Fruit fly (Drosophila melanogaster) whole organism, embryonic: ENCODE measurements around the gene Vps39.

Experiments used
- Atf3 ChIP-seq: fragments of 200-800 bp; sonication (Bioruptor generic); optimal IDR thresholded peaks from 3 replicates; lab custom pipeline; 2016; ENCODE audit warnings: missing biosample characterization, missing genetic modification characterization
- CG11247 ChIP-seq: fragments of 200-800 bp; sonication (Bioruptor generic); IDR thresholded peaks from 2 replicates; pipeline ENCODE4 v1.3.6; 2022; ENCODE audit warnings: missing biosample characterization, missing genetic modification characterization
- CG11560 ChIP-seq: fragments of 200-800 bp; sonication (Bioruptor generic); IDR thresholded peaks from 3 replicates; pipeline ENCODE4 v1.3.6; 2022; ENCODE audit warnings: missing biosample characterization, missing genetic modification characterization
- CG1233 ChIP-seq: fragments of 200-800 bp; sonication (Bioruptor generic); optimal IDR thresholded peaks from 4 replicates; lab custom pipeline; 2018; ENCODE audit warnings: missing biosample characterization, mild to moderate bottlenecking, missing genetic modification characterization
- CG12391 ChIP-seq: fragments of 200-800 bp; sonication (Bioruptor generic); optimal IDR thresholded peaks from 3 replicates; lab custom pipeline; 2018; ENCODE audit warnings: missing biosample characterization, mild to moderate bottlenecking, missing genetic modification characterization, moderate library complexity
- CG14050 ChIP-seq: fragments of 200-800 bp; sonication (Bioruptor generic); IDR thresholded peaks from 3 replicates; pipeline ENCODE4 v1.3.6; 2022; ENCODE audit warnings: missing biosample characterization, missing genetic modification characterization
- CG14710 ChIP-seq: fragments of 200-800 bp; sonication (Bioruptor generic); optimal IDR thresholded peaks from 3 replicates; lab custom pipeline; 2019; ENCODE audit warnings: missing biosample characterization, mild to moderate bottlenecking, missing genetic modification characterization, moderate library complexity
- CG15479 ChIP-seq: fragments of 200-800 bp; sonication (Bioruptor generic); optimal IDR thresholded peaks from 3 replicates; lab custom pipeline; 2019; ENCODE audit warnings: missing biosample characterization, mild to moderate bottlenecking, missing genetic modification characterization, moderate library complexity
- CG17829 ChIP-seq: fragments of 200-800 bp; optimal IDR thresholded peaks from 2 replicates; lab custom pipeline; 2019; ENCODE audit warnings: missing biosample characterization, mild to moderate bottlenecking, missing genetic modification characterization, moderate library complexity
- CG3407 ChIP-seq: fragments of 200-800 bp; sonication (Bioruptor generic); optimal IDR thresholded peaks from 2 replicates; lab custom pipeline; 2018; ENCODE audit warnings: missing biosample characterization, mild to moderate bottlenecking, missing genetic modification characterization
- CG3995 ChIP-seq: fragments of 200-800 bp; sonication (Bioruptor generic); optimal IDR thresholded peaks from 3 replicates; lab custom pipeline; 2016; ENCODE audit warnings: missing biosample characterization, missing genetic modification characterization
- CG42726 ChIP-seq: fragments of 200-800 bp; sonication (Bioruptor generic); IDR thresholded peaks from 2 replicates; pipeline ENCODE4 v1.3.6; 2022; ENCODE audit warnings: missing biosample characterization, missing genetic modification characterization; ENCODE audit not compliant: partially characterized antibody
- CG6854 ChIP-seq: fragments of 200-800 bp; sonication (Bioruptor generic); optimal IDR thresholded peaks from 3 replicates; lab custom pipeline; 2017; ENCODE audit warnings: missing biosample characterization, mild to moderate bottlenecking, missing genetic modification characterization
- CG7987 ChIP-seq: fragments of 200-800 bp; sonication (Bioruptor generic); optimal IDR thresholded peaks from 2 replicates; lab custom pipeline; 2018; ENCODE audit warnings: missing biosample characterization, mild to moderate bottlenecking, missing genetic modification characterization, moderate library complexity
- CG9609 ChIP-seq: fragments of 200-800 bp; sonication (Bioruptor generic); optimal IDR thresholded peaks from 3 replicates; lab custom pipeline; 2016; ENCODE audit warnings: missing biosample characterization, missing genetic modification characterization
- Chrac-16 ChIP-seq: fragments of 200-800 bp; sonication (Bioruptor generic); optimal IDR thresholded peaks from 3 replicates; lab custom pipeline; 2016; ENCODE audit warnings: missing biosample characterization, missing genetic modification characterization
- Dad ChIP-seq: fragments of 200-800 bp; sonication (Bioruptor generic); optimal IDR thresholded peaks from 3 replicates; lab custom pipeline; 2016; ENCODE audit warnings: missing biosample characterization, missing genetic modification characterization
- Ets65A ChIP-seq: fragments of 200-800 bp; sonication (Bioruptor generic); peaks from one replicate; lab custom pipeline; 2016; ENCODE audit warnings: missing biosample characterization, missing genetic modification characterization
- Gug ChIP-seq: fragments of 200-800 bp; sonication (Bioruptor generic); IDR thresholded peaks from 4 replicates; pipeline ENCODE4 v1.3.6; 2022; ENCODE audit warnings: missing biosample characterization, missing genetic modification characterization
- HHEX ChIP-seq: fragments of 200-800 bp; sonication (Bioruptor generic); optimal IDR thresholded peaks from 3 replicates; lab custom pipeline; 2017; ENCODE audit warnings: missing biosample characterization, mild to moderate bottlenecking, missing genetic modification characterization, missing genetic modification reagents
- Hmr ChIP-seq: fragments of 200-800 bp; sonication (Bioruptor generic); optimal IDR thresholded peaks from 3 replicates; lab custom pipeline; 2017; ENCODE audit warnings: mild to moderate bottlenecking, missing biosample characterization, missing genetic modification reagents, missing genetic modification characterization
- Lpt ChIP-seq: fragments of >200 bp; optimal IDR thresholded peaks from 2 replicates; lab custom pipeline; 2018; ENCODE audit warnings: missing biosample characterization, missing genetic modification characterization
- Med ChIP-seq: fragments of 200-800 bp; sonication (Bioruptor generic); peaks from one replicate; lab custom pipeline; 2016; ENCODE audit warnings: missing biosample characterization, missing genetic modification characterization, mild to moderate bottlenecking, inconsistent platforms, moderate library complexity
- Neu2 ChIP-seq: fragments of 200-800 bp; sonication (Bioruptor generic); optimal IDR thresholded peaks from 3 replicates; lab custom pipeline; 2016; ENCODE audit warnings: missing biosample characterization, missing genetic modification characterization, borderline replicate concordance
- Optix ChIP-seq: fragments of 200-800 bp; sonication (Bioruptor generic); IDR thresholded peaks from 3 replicates; pipeline ENCODE4 v1.3.6; 2022; ENCODE audit warnings: missing biosample characterization, missing genetic modification characterization
- Pdp1 ChIP-seq, 2 experiments: fragments of 200-800 bp; sonication (Bioruptor generic); optimal IDR thresholded peaks; 3 replicates each; lab custom pipeline; 2016; ENCODE audit warnings: missing biosample characterization in 2 of 2, missing genetic modification characterization in 2 of 2, mild to moderate bottlenecking in 1 of 2, moderate library complexity in 1 of 2
- Spps ChIP-seq: fragments of 200-800 bp; sonication (Bioruptor generic); optimal IDR thresholded peaks from 2 replicates; lab custom pipeline; 2018; ENCODE audit warnings: missing biosample characterization, mild to moderate bottlenecking, missing genetic modification characterization
- Sry-δ ChIP-seq: fragments of 200-800 bp; sonication (Bioruptor generic); optimal IDR thresholded peaks from 2 replicates; lab custom pipeline; 2016; ENCODE audit warnings: missing biosample characterization, missing genetic modification characterization
- Ssrp ChIP-seq: fragments of 200-800 bp; sonication (Bioruptor generic); optimal IDR thresholded peaks from 2 replicates; lab custom pipeline; 2018; ENCODE audit warnings: missing biosample characterization, mild to moderate bottlenecking, missing genetic modification characterization, moderate library complexity
- TFAM ChIP-seq: fragments of 200-800 bp; sonication (Bioruptor generic); optimal IDR thresholded peaks from 2 replicates; lab custom pipeline; 2017; ENCODE audit warnings: missing biosample characterization, missing genetic modification characterization, inconsistent platforms
- bowl ChIP-seq: fragments of 200-800 bp; sonication (Bioruptor generic); IDR thresholded peaks from 2 replicates; pipeline ENCODE4 v1.3.6; 2022; ENCODE audit warnings: missing biosample characterization, missing genetic modification characterization
- corto ChIP-seq: fragments of 200-800 bp; sonication (Bioruptor generic); optimal IDR thresholded peaks from 2 replicates; lab custom pipeline; 2016; ENCODE audit warnings: missing biosample characterization, mild to moderate bottlenecking, missing genetic modification characterization, moderate library complexity
- eve ChIP-seq, 2 experiments: fragments of >200 bp; optimal IDR thresholded peaks; 2 replicates each; lab custom pipeline; 2017; ENCODE audit warnings: missing biosample characterization in 2 of 2, missing genetic modification characterization in 2 of 2
- fd64A ChIP-seq: fragments of 200-800 bp; sonication (Bioruptor generic); optimal IDR thresholded peaks from 3 replicates; lab custom pipeline; 2018; ENCODE audit warnings: missing biosample characterization, mild to moderate bottlenecking, missing genetic modification characterization
- gro ChIP-seq: fragments of 200-800 bp; sonication (Bioruptor generic); optimal IDR thresholded peaks from 2 replicates; lab custom pipeline; 2016; ENCODE audit warnings: missing biosample characterization, missing genetic modification characterization
- ken ChIP-seq: fragments of 200-800 bp; sonication (Bioruptor generic); IDR thresholded peaks from 3 replicates; pipeline ENCODE4 v1.3.6; 2022; ENCODE audit warnings: missing biosample characterization, missing genetic modification characterization
- klu ChIP-seq: fragments of 200-800 bp; sonication (Bioruptor generic); IDR thresholded peaks from 2 replicates; pipeline ENCODE4 v1.3.6; 2022; ENCODE audit warnings: missing biosample characterization, missing genetic modification characterization
- mam ChIP-seq: fragments of 200-800 bp; sonication (Bioruptor generic); optimal IDR thresholded peaks from 3 replicates; lab custom pipeline; 2016; ENCODE audit warnings: missing biosample characterization, missing genetic modification characterization
- nmo ChIP-seq: fragments of 200-800 bp; sonication (Bioruptor generic); optimal IDR thresholded peaks from 2 replicates; lab custom pipeline; 2018; ENCODE audit warnings: missing biosample characterization, mild to moderate bottlenecking, missing genetic modification characterization, moderate library complexity
- otp ChIP-seq: fragments of 200-800 bp; sonication (Bioruptor generic); IDR thresholded peaks from 3 replicates; pipeline ENCODE4, ENCODE4 v1.3.6; 2022; ENCODE audit warnings: missing biosample characterization, missing genetic modification characterization
- pb ChIP-seq: fragments of 200-800 bp; sonication (Bioruptor generic); optimal IDR thresholded peaks from 3 replicates; lab custom pipeline; 2016; ENCODE audit warnings: missing biosample characterization, missing genetic modification characterization
- phol ChIP-seq: fragments of 200-800 bp; sonication (Bioruptor generic); optimal IDR thresholded peaks from 3 replicates; lab custom pipeline; 2018; ENCODE audit warnings: missing biosample characterization, mild to moderate bottlenecking, missing genetic modification characterization, moderate library complexity
- pita ChIP-seq: fragments of 200-800 bp; sonication (Bioruptor generic); optimal IDR thresholded peaks from 2 replicates; lab custom pipeline; 2017; ENCODE audit warnings: missing biosample characterization, mild to moderate bottlenecking, missing genetic modification characterization
- repo ChIP-seq: fragments of 200-800 bp; sonication (Bioruptor generic); optimal IDR thresholded peaks from 2 replicates; lab custom pipeline; 2016; ENCODE audit warnings: missing biosample characterization, missing genetic modification characterization
- scrt ChIP-seq: fragments of 200-800 bp; sonication (Bioruptor generic); optimal IDR thresholded peaks from 2 replicates; lab custom pipeline; 2018; ENCODE audit warnings: missing biosample characterization, mild to moderate bottlenecking, missing genetic modification characterization, moderate library complexity
- sima ChIP-seq: fragments of 200-800 bp; sonication (Bioruptor generic); optimal IDR thresholded peaks from 2 replicates; lab custom pipeline; 2016; ENCODE audit warnings: missing biosample characterization, missing genetic modification characterization
- sisA ChIP-seq: fragments of 200-800 bp; sonication (Bioruptor generic); IDR thresholded peaks from 2 replicates; pipeline ENCODE4 v1.3.6; 2022; ENCODE audit warnings: missing biosample characterization, missing genetic modification characterization
- vfl ChIP-seq: fragments of 200-800 bp; sonication (Bioruptor generic); optimal IDR thresholded peaks from 2 replicates; lab custom pipeline; 2016; ENCODE audit warnings: missing biosample characterization, missing genetic modification characterization
- wor ChIP-seq: fragments of 200-800 bp; sonication (Bioruptor generic); IDR thresholded peaks from 2 replicates; pipeline ENCODE4 v1.3.6; 2022; ENCODE audit warnings: missing biosample characterization, missing genetic modification characterization
- zen2 ChIP-seq: fragments of 200-800 bp; sonication (Bioruptor generic); IDR thresholded peaks from 3 replicates; pipeline ENCODE4 v1.3.6; 2022; ENCODE audit warnings: missing biosample characterization, missing genetic modification characterization; ENCODE audit not compliant: partially characterized antibody

The Vps39 gene

DNA sequence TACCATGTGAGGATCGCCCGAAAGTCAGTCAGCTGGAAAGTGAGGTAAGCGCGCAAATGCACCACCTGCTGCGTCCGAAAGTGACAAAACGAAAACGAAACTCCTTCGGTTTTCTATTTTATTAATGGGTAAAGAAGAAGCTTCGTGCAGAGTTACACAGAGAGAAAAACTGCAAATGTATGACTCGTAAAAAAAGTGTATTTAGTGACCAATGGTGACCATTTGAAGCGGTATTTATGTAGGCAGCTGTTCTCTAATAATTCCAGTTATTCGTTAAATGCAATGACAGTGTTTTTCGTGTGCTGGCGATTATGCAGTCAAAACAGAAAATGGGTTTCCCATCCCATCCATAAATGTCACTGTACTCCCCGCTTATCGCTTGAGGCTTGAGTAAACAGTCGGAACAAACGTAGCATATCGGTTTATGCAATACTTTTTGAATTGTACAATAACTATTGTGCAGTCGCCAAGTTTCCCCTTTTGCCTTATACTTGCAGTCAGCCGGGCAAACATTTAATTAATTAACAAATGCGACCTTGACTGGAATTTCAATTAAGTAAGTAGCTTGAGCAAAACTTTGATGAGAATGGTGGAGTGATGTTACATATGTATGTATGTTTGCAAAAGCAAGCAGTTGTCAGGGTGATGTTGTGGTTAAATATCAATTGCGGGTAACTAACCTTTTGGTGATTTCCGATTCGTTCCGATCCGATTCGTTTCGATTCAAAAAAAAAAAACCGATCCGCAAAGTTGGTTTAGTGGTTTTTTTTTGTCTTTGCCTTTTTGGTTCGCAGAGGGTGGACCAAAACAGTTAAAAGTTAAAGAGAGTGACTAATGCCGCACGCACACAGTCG lies 23.4 kb upstream of the Vps39 start (continued):
- TF ChIP-seq Atf3 (no peak), CG12391 (tag; lab: Kevin White, UChicago) (no peak), klu (no peak), repo (GFP tag; lab: Kevin White, UChicago) (no peak), eve (GFP tag; optimal IDR thresholded peaks at IDR 0.05; lab: Kevin White, UChicago) (peak in 1 of 2 experiments; percentile 23), Gug (no peak), fd64A (GFP tag; lab: Kevin White, UChicago) (no peak), Hmr (GFP tag; lab: Kevin White, UChicago) (no peak), nmo (peak; percentile 21), bowl (GFP tag; lab: Robert Waterston, UW) (no peak), Ets65A (peak; percentile 62), CG3995 (GFP tag; lab: Kevin White, UChicago) (no peak), Med (GFP tag; lab: Kevin White, UChicago) (peak; percentile 70), corto (no peak), scrt (no peak), gro (GFP tag; lab: Kevin White, UChicago) (no peak), Optix (GFP tag; lab: Robert Waterston, UW) (peak; percentile 28; the same call in 1 of the 3 replicates), HHEX (GFP tag; lab: Kevin White, UChicago) (peak; percentile 23), CG3407 (GFP tag; lab: Kevin White, UChicago) (no peak), CG14050 (GFP tag; lab: Robert Waterston, UW) (no peak), Dad (no peak), CG9609 (no peak), Spps (tag; lab: Kevin White, UChicago) (no peak), mam (GFP tag; lab: Kevin White, UChicago) (no peak), zen2 (0 out of 3 replicates have a peak, but pooled peaks have one; percentile 19), pita (GFP tag; lab: Kevin White, UChicago) (no peak), Sry-δ (GFP tag; lab: Kevin White, UChicago) (no peak), TFAM (GFP tag; lab: Kevin White, UChicago) (no peak), pb (GFP tag; lab: Kevin White, UChicago) (no peak), sima (GFP tag; lab: Kevin White, UChicago) (no peak), CG42726 (no peak), CG15479 (GFP tag; lab: Kevin White, UChicago) (no peak), wor (GFP tag; lab: Robert Waterston, UW) (no peak), vfl (GFP tag; lab: Kevin White, UChicago) (no peak), Lpt (GFP tag; lab: Kevin White, UChicago) (no peak), Neu2 (GFP tag; lab: Kevin White, UChicago) (no peak), Chrac-16 (GFP tag; lab: Kevin White, UChicago) (no peak), CG17829 (no peak), Ssrp (peak; percentile 12), CG14710 (tag; lab: Kevin White, UChicago) (peak; percentile 17), CG11560 (tag; lab: Robert Waterston, UW) (no peak), Pdp1 (GFP tag; optimal IDR thresholded peaks at IDR 0.05; lab: Kevin White, UChicago) (peak in 1 of 2 experiments; percentile 94), phol (tag; lab: Kevin White, UChicago) (peak; percentile 9), CG11247 (GFP tag; lab: Robert Waterston, UW) (no peak), otp (no peak), CG6854 (GFP tag; lab: Kevin White, UChicago) (no peak), ken (0 out of 3 replicates have a peak, but pooled peaks have one; percentile 55), CG7987 (GFP tag; lab: Kevin White, UChicago) (no peak), sisA (GFP tag; lab: Robert Waterston, UW) (no peak), CG1233 (GFP tag; lab: Kevin White, UChicago) (no peak)
